Worm (Caenorhabditis elegans) whole organism, early embryonic: ENCODE results near the gene fbxc-24.

Source experiments
- B0310.2 ChIP-seq: sonication (generic microtip); optimal IDR thresholded peaks from 2 replicates; lab custom pipeline; 2016; ENCODE audit warnings: mild to moderate bottlenecking, missing genetic modification characterization, missing compliant biosample characterization
- F13C5.2 ChIP-seq: sonication (generic microtip); optimal IDR thresholded peaks from 2 replicates; lab custom pipeline; 2017; ENCODE audit warnings: mild to moderate bottlenecking, missing genetic modification characterization, inconsistent platforms, missing compliant biosample characterization
- ama-1 ChIP-seq: fragments of 150-350 bp; optimal IDR thresholded peaks from 2 replicates; lab custom pipeline; 2014
- ceh-36 ChIP-seq: sonication (generic microtip); optimal IDR thresholded peaks from 2 replicates; lab custom pipeline; 2016; ENCODE audit warnings: missing genetic modification characterization, inconsistent platforms, missing compliant biosample characterization
- flt-1 ChIP-seq: fragments of 200-800 bp; sonication (Bioruptor generic); IDR thresholded peaks from 2 replicates; pipeline ENCODE4 v1.3.6; 2022; ENCODE audit warnings: missing genetic modification characterization, missing compliant biosample characterization
- hmbx-1 ChIP-seq: sonication (generic microtip); optimal IDR thresholded peaks from 2 replicates; lab custom pipeline; 2016; ENCODE audit warnings: mild to moderate bottlenecking, missing genetic modification characterization, missing compliant biosample characterization
- hmg-4 ChIP-seq: fragments of 200-800 bp; sonication (Bioruptor generic); optimal IDR thresholded peaks from 2 replicates; lab custom pipeline; 2018; ENCODE audit warnings: mild to moderate bottlenecking, missing genetic modification characterization, missing compliant biosample characterization
- pes-1 ChIP-seq: fragments of 200-800 bp; sonication (Bioruptor generic); IDR thresholded peaks from 2 replicates; pipeline ENCODE4 v1.3.6; 2022; ENCODE audit warnings: missing genetic modification reagents, missing genetic modification characterization, missing compliant biosample characterization
- scrt-1 ChIP-seq: fragments of 200-800 bp; sonication (Bioruptor generic); IDR thresholded peaks from 2 replicates; pipeline ENCODE4 v1.3.6; 2022; ENCODE audit warnings: missing genetic modification characterization, missing compliant biosample characterization
- sea-1 ChIP-seq: fragments of 200-800 bp; sonication (Bioruptor generic); conservative IDR thresholded peaks from 2 replicates; pipeline ENCODE4 v1.3.6; 2022; ENCODE audit warnings: missing genetic modification characterization, missing compliant biosample characterization
- tbx-11 ChIP-seq: fragments of 200-800 bp; sonication (Bioruptor generic); IDR thresholded peaks from 2 replicates; pipeline ENCODE4 v1.3.6; 2022; ENCODE audit warnings: missing genetic modification characterization, missing compliant biosample characterization
- tbx-37 ChIP-seq: fragments of 200-800 bp; sonication (Bioruptor generic); conservative IDR thresholded peaks from 2 replicates; pipeline ENCODE4 v1.3.6; 2022; ENCODE audit warnings: missing genetic modification reagents, missing genetic modification characterization, missing compliant biosample characterization
- tra-4 ChIP-seq: sonication (generic microtip); optimal IDR thresholded peaks from 2 replicates; lab custom pipeline; 2017; ENCODE audit warnings: missing genetic modification characterization, missing compliant biosample characterization

ce11 chrII:900720-901332, 8.6 kb downstream of the fbxc-24 start, which contains the start of gene T07D3.9:
- TF ChIP-seq hmg-4 (GFP tag; lab: Kevin White, UChicago) (no peak), ama-1 (lab: Kevin White, UChicago) (no peak), tbx-37 (GFP tag; lab: Robert Waterston, UW) (no peak), B0310.2 (no peak), scrt-1 (GFP tag; lab: Robert Waterston, UW) (no peak), tbx-11 (GFP tag; lab: Robert Waterston, UW) (no peak), hmbx-1 (tag; lab: Kevin White, UChicago) (no peak), F13C5.2 (tag; lab: Kevin White, UChicago) (no peak), tra-4 (tag; lab: Kevin White, UChicago) (no peak), ceh-36 (tag; lab: Kevin White, UChicago) (no peak), flt-1 (GFP tag; lab: Robert Waterston, UW) (no peak), pes-1 (no peak), sea-1 (no peak)
